Worm (Caenorhabditis elegans): ENCODE data around the gene acer-1.

ce11 chrII:6923792-6924191 lies 33.6 kb upstream of the acer-1 start:
- TF ChIP-seq nhr-11 (tag; optimal IDR thresholded peaks at IDR 0.05) = no peak
- TF ChIP-seq nhr-25 (tag; optimal IDR thresholded peaks at IDR 0.05; ENCODE audit: borderline replicate concordance, insufficient read depth) = no peak
- no peak for TF ChIP-seq duxl-1 (tag; optimal IDR thresholded peaks at IDR 0.05; ENCODE audit: poor library complexity)
- TF ChIP-seq snpc-4 (tag; optimal IDR thresholded peaks at IDR 0.05) = no peak
- no peak for TF ChIP-seq attf-4 (tag; optimal IDR thresholded peaks at IDR 0.05)
- TF ChIP-seq nhr-76 (tag; optimal IDR thresholded peaks at IDR 0.05) = no peak
- TF ChIP-seq ZK546.5 (tag; optimal IDR thresholded peaks at IDR 0.05) = no peak
- TF ChIP-seq ama-1 (optimal IDR thresholded peaks at IDR 0.05) = no peak

Data from whole organism, L4 larva.